Worm (Caenorhabditis elegans) whole organism, L1 larva: ENCODE results near the gene let-716.

Experiments used
- F16B12.6 ChIP-seq: fragments of 150-350 bp; optimal IDR thresholded peaks from 2 replicates; lab custom pipeline; 2014; ENCODE audit warnings: missing biosample characterization, missing genetic modification characterization
- aha-1 ChIP-seq: fragments of 150-350 bp; optimal IDR thresholded peaks from 2 replicates; lab custom pipeline; 2014; ENCODE audit warnings: missing biosample characterization, missing genetic modification characterization
- alr-1 ChIP-seq: fragments of 200-800 bp; sonication (Bioruptor generic); optimal IDR thresholded peaks from 2 replicates; lab custom pipeline; 2018; ENCODE audit warnings: borderline replicate concordance, mild to moderate bottlenecking, missing genetic modification characterization, missing compliant biosample characterization
- aly-2 ChIP-seq: fragments of 150-350 bp; optimal IDR thresholded peaks from 2 replicates; lab custom pipeline; 2014; ENCODE audit warnings: missing biosample characterization, missing genetic modification characterization
- ama-1 ChIP-seq: fragments of 150-350 bp; optimal IDR thresholded peaks from 2 replicates; lab custom pipeline; 2014
- blmp-1 ChIP-seq: fragments of 150-350 bp; optimal IDR thresholded peaks from 2 replicates; lab custom pipeline; 2014; ENCODE audit warnings: missing biosample characterization, missing genetic modification characterization
- ceh-63 ChIP-seq: fragments of 200-800 bp; sonication (Bioruptor generic); optimal IDR thresholded peaks from 2 replicates; lab custom pipeline; 2018; ENCODE audit warnings: mild to moderate bottlenecking, missing genetic modification characterization, missing compliant biosample characterization
- ceh-8 ChIP-seq: fragments of 200-800 bp; sonication (Bioruptor generic); optimal IDR thresholded peaks from 2 replicates; lab custom pipeline; 2018; ENCODE audit warnings: mild to moderate bottlenecking, missing genetic modification characterization, moderate library complexity, missing compliant biosample characterization
- dpl-1 ChIP-seq, 3 experiments: fragments of 150-350 bp in 2 of 3; sonication (generic microtip) in 1 of 3; optimal IDR thresholded peaks; 2 replicates each; lab custom pipeline; 2014 to 2017; ENCODE audit warnings: missing biosample characterization in 3 of 3, missing genetic modification characterization in 3 of 3, missing genetic modification reagents in 3 of 3
- dsc-1 ChIP-seq: sonication (generic microtip); optimal IDR thresholded peaks from 2 replicates; lab custom pipeline; 2016; ENCODE audit warnings: mild to moderate bottlenecking, missing genetic modification characterization, missing compliant biosample characterization
- egl-13 ChIP-seq: sonication (generic microtip); optimal IDR thresholded peaks from 2 replicates; lab custom pipeline; 2016; ENCODE audit warnings: missing genotype, missing genetic modification reagents, missing genetic modification characterization, missing compliant biosample characterization
- elt-2 ChIP-seq: sonication (generic microtip); optimal IDR thresholded peaks from 2 replicates; lab custom pipeline; 2016; ENCODE audit warnings: missing genetic modification characterization, mild to moderate bottlenecking, inconsistent platforms, missing compliant biosample characterization, missing genetic modification reagents
- elt-3 ChIP-seq, 6 experiments: fragments of 150-350 bp in 1 of 6; sonication (generic microtip); optimal IDR thresholded peaks; 2 replicates each; lab custom pipeline; 2017 to 2018; ENCODE audit warnings: missing biosample characterization in 6 of 6, missing genetic modification characterization in 6 of 6, inconsistent platforms in 1 of 6
- ets-5 ChIP-seq: fragments of 200-800 bp; sonication (Bioruptor generic); IDR thresholded peaks from 2 replicates; pipeline ENCODE4 v1.3.6; 2022; ENCODE audit warnings: missing genetic modification characterization, missing compliant biosample characterization
- fkh-10 ChIP-seq: sonication (generic microtip); optimal IDR thresholded peaks from 2 replicates; lab custom pipeline; 2017; ENCODE audit warnings: missing biosample characterization, missing genetic modification reagents, missing genetic modification characterization
- fkh-8 ChIP-seq: sonication (generic microtip); optimal IDR thresholded peaks from 2 replicates; lab custom pipeline; 2016; ENCODE audit warnings: mild to moderate bottlenecking, missing genetic modification characterization, missing compliant biosample characterization
- fos-1 ChIP-seq: fragments of 150-350 bp; optimal IDR thresholded peaks from 2 replicates; lab custom pipeline; 2014; ENCODE audit warnings: missing biosample characterization, missing genetic modification characterization
- grh-1 ChIP-seq: fragments of 200-800 bp; sonication (Bioruptor generic); IDR thresholded peaks from 2 replicates; pipeline ENCODE4 v1.3.6; 2022; ENCODE audit warnings: missing genetic modification reagents, missing genetic modification characterization, missing compliant biosample characterization
- hlh-4 ChIP-seq: sonication (generic microtip); optimal IDR thresholded peaks from 2 replicates; lab custom pipeline; 2016; ENCODE audit warnings: mild to moderate bottlenecking, missing genetic modification characterization, missing compliant biosample characterization
- irx-1 ChIP-seq: sonication (generic microtip); optimal IDR thresholded peaks from 2 replicates; lab custom pipeline; 2016; ENCODE audit warnings: missing genetic modification characterization, missing compliant biosample characterization
- jun-1 ChIP-seq: fragments of 150-350 bp; optimal IDR thresholded peaks from 2 replicates; lab custom pipeline; 2014; ENCODE audit warnings: missing biosample characterization, missing genetic modification reagents, missing genetic modification characterization
- lin-13 ChIP-seq: fragments of 150-350 bp; optimal IDR thresholded peaks from 2 replicates; lab custom pipeline; 2014; ENCODE audit warnings: missing biosample characterization, missing genetic modification reagents, missing genetic modification characterization
- lin-14 ChIP-seq: fragments of 200-800 bp; sonication (Bioruptor generic); optimal IDR thresholded peaks from 2 replicates; lab custom pipeline; 2018; ENCODE audit warnings: mild to moderate bottlenecking, missing genetic modification characterization, moderate library complexity, missing compliant biosample characterization
- lin-35 ChIP-seq, 2 experiments: fragments of 150-350 bp; optimal IDR thresholded peaks; 2 replicates each; lab custom pipeline; 2014; ENCODE audit warnings: missing biosample characterization in 2 of 2, missing genetic modification characterization in 2 of 2, missing genetic modification reagents in 2 of 2
- lsy-2 ChIP-seq, 2 experiments: fragments of 150-350 bp; optimal IDR thresholded peaks; 2 replicates each; lab custom pipeline; 2014; ENCODE audit warnings: missing biosample characterization in 2 of 2, missing genetic modification characterization in 2 of 2
- mab-9 ChIP-seq: fragments of 200-800 bp; sonication (Bioruptor generic); IDR thresholded peaks from 2 replicates; pipeline ENCODE4 v1.3.6; 2022; ENCODE audit warnings: missing genetic modification reagents, missing genetic modification characterization, missing compliant biosample characterization
- mdl-1 ChIP-seq, 2 experiments: fragments of 150-350 bp; optimal IDR thresholded peaks; 2 replicates each; lab custom pipeline; 2014 to 2017; ENCODE audit warnings: missing biosample characterization in 2 of 2, missing genetic modification characterization in 2 of 2, inconsistent platforms in 1 of 2
- nhr-12 ChIP-seq: sonication (generic microtip); optimal IDR thresholded peaks from 2 replicates; lab custom pipeline; 2017; ENCODE audit warnings: missing biosample characterization, missing genetic modification characterization
- nhr-19 ChIP-seq: fragments of 200-800 bp; sonication (Bioruptor generic); conservative IDR thresholded peaks from 2 replicates; pipeline ENCODE4 v1.3.6; 2022; ENCODE audit warnings: missing genetic modification characterization, missing compliant biosample characterization
- nhr-20 ChIP-seq: sonication (generic microtip); optimal IDR thresholded peaks from 2 replicates; lab custom pipeline; 2016; ENCODE audit warnings: mild to moderate bottlenecking, missing genetic modification characterization, missing compliant biosample characterization
- nhr-47 ChIP-seq: sonication (generic microtip); optimal IDR thresholded peaks from 2 replicates; lab custom pipeline; 2016; ENCODE audit warnings: mild to moderate bottlenecking, missing genetic modification characterization, moderate library complexity, missing compliant biosample characterization
- nhr-71 ChIP-seq: sonication (generic microtip); optimal IDR thresholded peaks from 2 replicates; lab custom pipeline; 2016; ENCODE audit warnings: mild to moderate bottlenecking, missing genetic modification characterization, moderate library complexity, missing compliant biosample characterization
- nhr-76 ChIP-seq: sonication (generic microtip); optimal IDR thresholded peaks from 2 replicates; lab custom pipeline; 2017; ENCODE audit warnings: missing biosample characterization, missing genetic modification characterization
- nhr-85 ChIP-seq: sonication (generic microtip); peaks from one replicate; lab custom pipeline; 2016; ENCODE audit warnings: missing genetic modification characterization, inconsistent platforms, missing compliant biosample characterization
- nhr-90 ChIP-seq: sonication (generic microtip); optimal IDR thresholded peaks from 2 replicates; lab custom pipeline; 2016; ENCODE audit warnings: mild to moderate bottlenecking, missing genetic modification characterization, missing compliant biosample characterization; ENCODE audit not compliant: poor library complexity
- pax-3 ChIP-seq: fragments of 200-800 bp; sonication (Bioruptor generic); optimal IDR thresholded peaks from 2 replicates; lab custom pipeline; 2018; ENCODE audit warnings: mild to moderate bottlenecking, missing genetic modification characterization, moderate library complexity, missing compliant biosample characterization
- pqm-1 ChIP-seq: sonication (generic microtip); optimal IDR thresholded peaks from 3 replicates; lab custom pipeline; 2017; ENCODE audit warnings: missing biosample characterization, missing genetic modification characterization
- snu-23 ChIP-seq: sonication (generic microtip); optimal IDR thresholded peaks from 2 replicates; lab custom pipeline; 2016; ENCODE audit warnings: missing genetic modification characterization, missing compliant biosample characterization
- sox-4 ChIP-seq: sonication (generic microtip); optimal IDR thresholded peaks from 2 replicates; lab custom pipeline; 2016; ENCODE audit warnings: missing genetic modification characterization, missing compliant biosample characterization
- sptf-1 ChIP-seq: fragments of 150-350 bp; optimal IDR thresholded peaks from 2 replicates; lab custom pipeline; 2014; ENCODE audit warnings: missing biosample characterization, missing genetic modification characterization
- sup-37 ChIP-seq: fragments of 200-800 bp; sonication (Bioruptor generic); optimal IDR thresholded peaks from 2 replicates; lab custom pipeline; 2018; ENCODE audit warnings: mild to moderate bottlenecking, missing genetic modification characterization, missing compliant biosample characterization
- swsn-7 ChIP-seq: sonication (generic microtip); optimal IDR thresholded peaks from 2 replicates; lab custom pipeline; 2016; ENCODE audit warnings: missing genetic modification characterization, missing compliant biosample characterization
- tbx-2 ChIP-seq: sonication (generic microtip); optimal IDR thresholded peaks from 2 replicates; lab custom pipeline; 2016; ENCODE audit warnings: missing genetic modification characterization, missing compliant biosample characterization
- zip-4 ChIP-seq: fragments of 200-800 bp; sonication (Bioruptor generic); optimal IDR thresholded peaks from 2 replicates; lab custom pipeline; 2018; ENCODE audit warnings: mild to moderate bottlenecking, missing genetic modification characterization, moderate library complexity, missing compliant biosample characterization
- ztf-11 ChIP-seq, 2 experiments: sonication (generic microtip); optimal IDR thresholded peaks; 2 replicates each; lab custom pipeline; 2016 to 2017; ENCODE audit warnings: missing genetic modification characterization in 2 of 2, missing biosample characterization in 1 of 2, missing compliant biosample characterization in 1 of 2

Gene let-716

ce11 chrIII:6421973-6422511 is 38.7 kb downstream of the let-716 start:
- no peak for TF ChIP-seq pqm-1 (tag; lab: Kevin White, UChicago)
- TF ChIP-seq dpl-1 (GFP tag; optimal IDR thresholded peaks at IDR 0.05; lab: Kevin White, UChicago), result no peak
- TF ChIP-seq ztf-11 (tag; optimal IDR thresholded peaks at IDR 0.05; lab: Kevin White, UChicago), result no peak
- TF ChIP-seq elt-2, result peak; percentile 72
- TF ChIP-seq sox-4 (tag; lab: Kevin White, UChicago), result no peak
- peak; percentile 35 for TF ChIP-seq nhr-90
- no peak for TF ChIP-seq ceh-8 (GFP tag; lab: Kevin White, UChicago)
- peak; percentile 36 for TF ChIP-seq blmp-1 (tag; lab: Kevin White, UChicago)
- TF ChIP-seq irx-1, result no peak
- TF ChIP-seq tbx-2 (tag; lab: Kevin White, UChicago), result no peak
- no peak for TF ChIP-seq zip-4 (GFP tag; lab: Kevin White, UChicago)
- TF ChIP-seq nhr-20 (tag; lab: Kevin White, UChicago), result peak; percentile 16
- no peak for TF ChIP-seq fkh-10
- TF ChIP-seq elt-3 (tag; optimal IDR thresholded peaks at IDR 0.05; lab: Kevin White, UChicago), result no peak
- TF ChIP-seq lin-14, result peak; percentile 41
- no peak for TF ChIP-seq aly-2
- no peak for TF ChIP-seq F16B12.6
- TF ChIP-seq sup-37 (GFP tag; lab: Kevin White, UChicago), result no peak
- TF ChIP-seq hlh-4 (tag; lab: Kevin White, UChicago), result no peak
- TF ChIP-seq mdl-1 (tag; optimal IDR thresholded peaks at IDR 0.05; lab: Kevin White, UChicago), result peak in 1 of 2 experiments; percentile 31
- no peak for TF ChIP-seq lin-13
- no peak for TF ChIP-seq sptf-1
- TF ChIP-seq fkh-8 (tag; lab: Kevin White, UChicago), result no peak
- no peak for TF ChIP-seq nhr-76 (tag; lab: Kevin White, UChicago)
- TF ChIP-seq fos-1 (tag; lab: Kevin White, UChicago), result no peak
- no peak for TF ChIP-seq nhr-47
- TF ChIP-seq ets-5 (GFP tag; lab: Robert Waterston, UW), result no peak
- peak in 1 of 2 experiments; percentile 57 for TF ChIP-seq lin-35 (GFP tag; optimal IDR thresholded peaks at IDR 0.05; lab: Kevin White, UChicago)
- TF ChIP-seq lsy-2 (tag; optimal IDR thresholded peaks at IDR 0.05; lab: Kevin White, UChicago), result no peak
- no peak for TF ChIP-seq ama-1 (lab: Kevin White, UChicago)
- TF ChIP-seq ceh-63 (GFP tag; lab: Kevin White, UChicago), result no peak
- peak; percentile 34 for TF ChIP-seq nhr-19 (GFP tag; lab: Robert Waterston, UW)
- TF ChIP-seq nhr-85 (tag; lab: Kevin White, UChicago), result peak; percentile 45
- no peak for TF ChIP-seq pax-3
- no peak for TF ChIP-seq nhr-12
- peak; percentile 28 for TF ChIP-seq nhr-71 (tag; lab: Kevin White, UChicago)
- TF ChIP-seq mab-9 (GFP tag; lab: Robert Waterston, UW), result no peak
- TF ChIP-seq snu-23 (GFP tag; lab: Kevin White, UChicago), result no peak
- TF ChIP-seq dsc-1, result no peak
- TF ChIP-seq alr-1, result no peak
- TF ChIP-seq swsn-7 (tag; lab: Kevin White, UChicago), result no peak
- no peak for TF ChIP-seq aha-1 (tag; lab: Kevin White, UChicago)
- peak; percentile 14 for TF ChIP-seq jun-1
- no peak for TF ChIP-seq egl-13
- no peak for TF ChIP-seq grh-1 (GFP tag; lab: Robert Waterston, UW)
